Fruit fly (Drosophila melanogaster) whole organism, embryonic: ENCODE data around the gene CG6356.

ENCODE experiments used
- Adf1 ChIP-seq: fragments of 200-800 bp; sonication (Bioruptor generic); IDR thresholded peaks from 2 replicates; pipeline ENCODE4 v1.3.6; 2022; ENCODE audit warnings: missing biosample characterization, missing genetic modification characterization
- Bdp1 ChIP-seq: fragments of 200-800 bp; sonication (Bioruptor generic); optimal IDR thresholded peaks from 3 replicates; lab custom pipeline; 2016; ENCODE audit warnings: missing biosample characterization, missing genetic modification characterization
- Bgb ChIP-seq: fragments of 200-800 bp; sonication (Bioruptor generic); IDR thresholded peaks from 2 replicates; pipeline ENCODE4 v1.3.6; 2022; ENCODE audit warnings: missing biosample characterization, missing genetic modification characterization; ENCODE audit not compliant: partially characterized antibody
- CG11398 ChIP-seq: fragments of 200-800 bp; sonication (Bioruptor generic); optimal IDR thresholded peaks from 2 replicates; lab custom pipeline; 2016; ENCODE audit warnings: missing biosample characterization, missing genetic modification characterization
- CG12942 ChIP-seq: fragments of 200-800 bp; sonication (Bioruptor generic); optimal IDR thresholded peaks from 3 replicates; lab custom pipeline; 2016; ENCODE audit warnings: missing biosample characterization, missing genetic modification characterization
- CG17612 ChIP-seq: fragments of 200-800 bp; sonication (Bioruptor generic); IDR thresholded peaks from 2 replicates; pipeline ENCODE4 v1.3.6; 2022; ENCODE audit warnings: missing biosample characterization, missing genetic modification characterization
- CG1792 ChIP-seq: fragments of 200-800 bp; sonication (Bioruptor generic); optimal IDR thresholded peaks from 2 replicates; lab custom pipeline; 2016; ENCODE audit warnings: missing biosample characterization, missing genetic modification characterization
- CG18262 ChIP-seq: fragments of 200-800 bp; optimal IDR thresholded peaks from 3 replicates; lab custom pipeline; 2019; ENCODE audit warnings: missing biosample characterization, mild to moderate bottlenecking, missing genetic modification characterization, moderate library complexity
- CG30020 ChIP-seq: fragments of 200-800 bp; optimal IDR thresholded peaks from 2 replicates; lab custom pipeline; 2019; ENCODE audit warnings: missing biosample characterization, mild to moderate bottlenecking, missing genetic modification characterization, moderate library complexity
- CG3281 ChIP-seq: fragments of 200-800 bp; sonication (Bioruptor generic); optimal IDR thresholded peaks from 3 replicates; lab custom pipeline; 2017; ENCODE audit warnings: missing biosample characterization, mild to moderate bottlenecking, missing genetic modification characterization
- CG34422 ChIP-seq: fragments of 200-800 bp; sonication (Bioruptor generic); IDR thresholded peaks from 3 replicates; pipeline ENCODE4 v1.3.6; 2022; ENCODE audit warnings: missing biosample characterization, missing genetic modification characterization
- CG4424 ChIP-seq: fragments of 200-800 bp; sonication (Bioruptor generic); optimal IDR thresholded peaks from 3 replicates; lab custom pipeline; 2016; ENCODE audit warnings: missing biosample characterization, missing genetic modification characterization
- CG4617 ChIP-seq: fragments of 200-800 bp; sonication (Bioruptor generic); optimal IDR thresholded peaks from 3 replicates; lab custom pipeline; 2016; ENCODE audit warnings: missing biosample characterization, missing genetic modification characterization, borderline replicate concordance
- CG4854 ChIP-seq: fragments of 200-800 bp; sonication (Bioruptor generic); optimal IDR thresholded peaks from 2 replicates; lab custom pipeline; 2016; ENCODE audit warnings: missing biosample characterization, missing genetic modification characterization, inconsistent platforms
- CG7745 ChIP-seq: fragments of 200-800 bp; sonication (Bioruptor generic); optimal IDR thresholded peaks from 2 replicates; lab custom pipeline; 2018; ENCODE audit warnings: missing biosample characterization, mild to moderate bottlenecking, missing genetic modification characterization, moderate library complexity
- CrebB ChIP-seq: fragments of 200-800 bp; sonication (Bioruptor generic); optimal IDR thresholded peaks from 3 replicates; lab custom pipeline; 2018; ENCODE audit warnings: missing biosample characterization, mild to moderate bottlenecking, missing genetic modification characterization
- Deaf1 ChIP-seq: fragments of 200-800 bp; optimal IDR thresholded peaks from 3 replicates; lab custom pipeline; 2019; ENCODE audit warnings: missing biosample characterization, mild to moderate bottlenecking, missing genetic modification characterization, moderate library complexity
- Dfd ChIP-seq, 2 experiments: fragments of >200 bp; optimal IDR thresholded peaks; 2 replicates each; lab custom pipeline; 2017; ENCODE audit warnings: missing biosample characterization in 2 of 2, missing genetic modification characterization in 2 of 2
- Drgx ChIP-seq: fragments of 200-800 bp; sonication (Bioruptor generic); IDR thresholded peaks from 2 replicates; pipeline ENCODE4 v1.3.6; 2022; ENCODE audit warnings: missing biosample characterization, missing genetic modification characterization
- Eip74EF ChIP-seq, 2 experiments: fragments of 200-800 bp in 1 of 2; fragments of >200 bp in 1 of 2; sonication (Bioruptor generic) in 1 of 2; optimal IDR thresholded peaks; 2 replicates each; lab custom pipeline; 2017 to 2019; ENCODE audit warnings: missing biosample characterization in 2 of 2, missing genetic modification characterization in 2 of 2, mild to moderate bottlenecking in 1 of 2, moderate library complexity in 1 of 2
- Fer1 ChIP-seq: fragments of 200-800 bp; sonication (Bioruptor generic); optimal IDR thresholded peaks from 2 replicates; lab custom pipeline; 2017; ENCODE audit warnings: missing biosample characterization, mild to moderate bottlenecking, missing genetic modification characterization
- MESR4 ChIP-seq: fragments of 200-800 bp; sonication (Bioruptor generic); optimal IDR thresholded peaks from 2 replicates; lab custom pipeline; 2018; ENCODE audit warnings: missing biosample characterization, mild to moderate bottlenecking, missing genetic modification characterization, moderate library complexity
- Rfx ChIP-seq: fragments of 200-800 bp; sonication (Bioruptor generic); IDR thresholded peaks from 2 replicates; pipeline ENCODE4 v1.3.6; 2022; ENCODE audit warnings: missing biosample characterization, missing genetic modification characterization
- Sox100B ChIP-seq: fragments of 200-800 bp; sonication (Bioruptor generic); optimal IDR thresholded peaks from 3 replicates; lab custom pipeline; 2018; ENCODE audit warnings: missing biosample characterization, mild to moderate bottlenecking, missing genetic modification characterization
- Ssrp ChIP-seq: fragments of 200-800 bp; sonication (Bioruptor generic); optimal IDR thresholded peaks from 2 replicates; lab custom pipeline; 2018; ENCODE audit warnings: missing biosample characterization, mild to moderate bottlenecking, missing genetic modification characterization, moderate library complexity
- Trl ChIP-seq, 3 experiments: fragments of >200 bp in 2 of 3; fragments of 200-800 bp in 1 of 3; sonication (Bioruptor generic) in 1 of 3; optimal IDR thresholded peaks; 2 replicates in 1 of 3; 3 replicates in 2 of 3; lab custom pipeline; 2016 to 2017; ENCODE audit warnings: missing biosample characterization in 1 of 3, missing genetic modification characterization in 1 of 3
- Xrp1 ChIP-seq: fragments of 200-800 bp; sonication (Bioruptor generic); IDR thresholded peaks from 2 replicates; pipeline ENCODE4 v1.3.6; 2022; ENCODE audit warnings: missing biosample characterization, missing genetic modification characterization
- bcd ChIP-seq: fragments of 200-800 bp; sonication (Bioruptor generic); optimal IDR thresholded peaks from 2 replicates; lab custom pipeline; 2017; ENCODE audit warnings: missing biosample characterization, mild to moderate bottlenecking, missing genetic modification characterization
- bowl ChIP-seq: fragments of 200-800 bp; sonication (Bioruptor generic); IDR thresholded peaks from 2 replicates; pipeline ENCODE4 v1.3.6; 2022; ENCODE audit warnings: missing biosample characterization, missing genetic modification characterization
- btn ChIP-seq: fragments of 200-800 bp; sonication (Bioruptor generic); optimal IDR thresholded peaks from 2 replicates; lab custom pipeline; 2016; ENCODE audit warnings: missing biosample characterization, missing genetic modification characterization
- dmrt99B ChIP-seq: fragments of 200-800 bp; sonication (Bioruptor generic); optimal IDR thresholded peaks from 2 replicates; lab custom pipeline; 2018; ENCODE audit warnings: missing biosample characterization, mild to moderate bottlenecking, missing genetic modification characterization, moderate library complexity
- dpn ChIP-seq, 2 experiments: fragments of 200-800 bp; sonication (Bioruptor generic); optimal IDR thresholded peaks; 3 replicates each; lab custom pipeline; 2016; ENCODE audit warnings: missing biosample characterization in 2 of 2, missing genetic modification characterization in 2 of 2
- gem ChIP-seq: fragments of 200-800 bp; sonication (Bioruptor generic); optimal IDR thresholded peaks from 2 replicates; lab custom pipeline; 2019; ENCODE audit warnings: missing biosample characterization, mild to moderate bottlenecking, missing genetic modification characterization, moderate library complexity
- grau ChIP-seq: fragments of 200-800 bp; optimal IDR thresholded peaks from 3 replicates; lab custom pipeline; 2019; ENCODE audit warnings: missing biosample characterization, mild to moderate bottlenecking, missing genetic modification characterization, moderate library complexity
- gro ChIP-seq: fragments of 200-800 bp; sonication (Bioruptor generic); optimal IDR thresholded peaks from 2 replicates; lab custom pipeline; 2016; ENCODE audit warnings: missing biosample characterization, missing genetic modification characterization
- jigr1 ChIP-seq: fragments of 200-800 bp; sonication (Bioruptor generic); IDR thresholded peaks from 3 replicates; pipeline ENCODE4 v1.3.6; 2022; ENCODE audit warnings: missing biosample characterization, missing genetic modification characterization
- jumu ChIP-seq: fragments of 200-800 bp; sonication (Bioruptor generic); optimal IDR thresholded peaks from 3 replicates; lab custom pipeline; 2016; ENCODE audit warnings: missing biosample characterization, missing genetic modification characterization
- kni ChIP-seq: fragments of 200-800 bp; sonication (Bioruptor generic); optimal IDR thresholded peaks from 3 replicates; lab custom pipeline; 2017; ENCODE audit warnings: mild to moderate bottlenecking, missing biosample characterization, missing genetic modification reagents, missing genetic modification characterization
- knrl ChIP-seq: fragments of 200-800 bp; sonication (Bioruptor generic); IDR thresholded peaks from 3 replicates; pipeline ENCODE4 v1.3.6; 2022; ENCODE audit warnings: missing biosample characterization, missing genetic modification characterization; ENCODE audit not compliant: partially characterized antibody
- lola ChIP-seq, 3 experiments: fragments of >200 bp in 2 of 3; fragments of 200-800 bp in 1 of 3; sonication (Bioruptor generic) in 1 of 3; optimal IDR thresholded peaks; 2 replicates each; lab custom pipeline; 2017 to 2019; ENCODE audit warnings: missing biosample characterization in 3 of 3, missing genetic modification characterization in 3 of 3, mild to moderate bottlenecking in 1 of 3, moderate library complexity in 1 of 3
- luna ChIP-seq: fragments of 200-800 bp; sonication (Bioruptor generic); optimal IDR thresholded peaks from 2 replicates; lab custom pipeline; 2016; ENCODE audit warnings: missing biosample characterization, missing genetic modification characterization
- pfk ChIP-seq: fragments of 200-800 bp; sonication (Bioruptor generic); optimal IDR thresholded peaks from 2 replicates; lab custom pipeline; 2018; ENCODE audit warnings: missing biosample characterization, mild to moderate bottlenecking, missing genetic modification characterization, moderate library complexity
- row ChIP-seq: fragments of 200-800 bp; sonication (Bioruptor generic); IDR thresholded peaks from 3 replicates; pipeline ENCODE4 v1.3.6; 2022; ENCODE audit warnings: missing biosample characterization, missing genetic modification characterization
- sc ChIP-seq, 3 experiments: fragments of >200 bp in 2 of 3; fragments of 200-800 bp in 1 of 3; sonication (Bioruptor generic) in 1 of 3; optimal IDR thresholded peaks; 2 replicates in 2 of 3; 3 replicates in 1 of 3; lab custom pipeline; 2017; ENCODE audit warnings: mild to moderate bottlenecking in 1 of 3, missing biosample characterization in 1 of 3, missing genetic modification characterization in 1 of 3, missing genetic modification reagents in 1 of 3
- sens ChIP-seq: fragments of 200-800 bp; sonication (Bioruptor generic); peaks from one replicate; lab custom pipeline; 2016; ENCODE audit warnings: missing biosample characterization, missing genetic modification characterization
- trem ChIP-seq: fragments of 200-800 bp; optimal IDR thresholded peaks from 3 replicates; lab custom pipeline; 2019; ENCODE audit warnings: missing biosample characterization, mild to moderate bottlenecking, missing genetic modification characterization, moderate library complexity
- vvl ChIP-seq: fragments of 200-800 bp; sonication (Bioruptor generic); IDR thresholded peaks from 2 replicates; pipeline ENCODE4 v1.3.6; 2022; ENCODE audit warnings: missing biosample characterization, missing genetic modification characterization
- zf30C ChIP-seq: fragments of 200-800 bp; sonication (Bioruptor generic); optimal IDR thresholded peaks from 3 replicates; lab custom pipeline; 2018; ENCODE audit warnings: missing biosample characterization, mild to moderate bottlenecking, missing genetic modification characterization

CG6356 gene

DNA sequence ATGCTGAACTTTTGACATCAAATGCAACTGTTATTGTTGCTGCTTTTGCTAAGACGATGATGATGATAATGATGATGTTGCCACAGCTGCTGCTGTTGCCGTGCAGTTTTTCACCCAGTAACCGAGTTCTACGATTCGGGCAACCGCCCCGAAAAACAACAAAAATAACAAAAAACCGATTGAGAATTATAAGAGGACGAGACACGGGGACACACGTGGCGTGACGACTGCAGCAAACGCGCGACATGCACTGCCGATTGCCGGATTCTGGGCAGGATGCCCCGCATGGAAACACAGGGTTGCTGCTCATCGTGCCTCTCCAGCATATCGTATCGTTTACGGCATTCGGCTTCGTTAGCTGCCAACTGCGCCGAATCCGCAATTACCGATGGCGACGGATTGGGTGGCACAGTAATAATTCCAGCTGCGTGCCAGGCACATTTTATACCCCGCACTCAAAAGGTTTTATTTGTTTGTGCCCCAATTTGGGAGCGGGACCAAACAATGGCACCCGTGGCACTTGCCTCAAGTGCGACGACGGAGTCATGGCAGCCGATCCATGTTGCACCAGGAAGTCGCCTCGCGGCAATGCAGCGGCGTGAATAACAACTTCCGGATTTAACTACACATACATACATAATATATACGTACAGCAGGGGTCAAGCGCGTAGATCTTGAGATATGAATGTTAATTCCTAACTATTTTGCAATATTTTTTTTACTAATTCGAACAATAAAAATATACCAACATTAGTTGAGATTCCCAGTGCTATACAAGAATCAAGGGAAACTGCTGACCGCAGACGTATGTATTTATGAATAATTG, 20.0 kb upstream of the CG6356 start (continued):
- no peak for TF ChIP-seq lola (GFP tag; optimal IDR thresholded peaks at IDR 0.05; lab: Kevin White, UChicago)
- no peak for TF ChIP-seq CG12942 (GFP tag; lab: Kevin White, UChicago)
- peak; percentile 13 for TF ChIP-seq grau
- TF ChIP-seq MESR4 = no peak
- TF ChIP-seq Sox100B (GFP tag; lab: Kevin White, UChicago) = no peak
- TF ChIP-seq luna (GFP tag; lab: Kevin White, UChicago) = no peak
- peak; percentile 22; the same call in 1 of the 2 replicates for TF ChIP-seq Xrp1 (GFP tag; lab: Robert Waterston, UW)
- TF ChIP-seq row = peak; percentile 58; the same call in 2 of the 3 replicates
- no peak for TF ChIP-seq CG11398 (GFP tag; lab: Kevin White, UChicago)
- TF ChIP-seq CrebB (tag; lab: Kevin White, UChicago) = no peak
- TF ChIP-seq Ssrp (tag; lab: Kevin White, UChicago) = no peak
- no peak for TF ChIP-seq zf30C (GFP tag; lab: Kevin White, UChicago)
- peak; percentile 7 for TF ChIP-seq Fer1 (GFP tag; lab: Kevin White, UChicago)
- no peak for TF ChIP-seq Dfd (GFP tag; optimal IDR thresholded peaks at IDR 0.05; lab: Kevin White, UChicago)
- no peak for TF ChIP-seq bowl (GFP tag; lab: Robert Waterston, UW)
- TF ChIP-seq btn (GFP tag; lab: Kevin White, UChicago) = no peak
- peak; percentile 2 for TF ChIP-seq kni (GFP tag; lab: Kevin White, UChicago)
- peak; percentile 92 for TF ChIP-seq Deaf1 (tag; lab: Kevin White, UChicago)
- no peak for TF ChIP-seq CG4424 (GFP tag; lab: Kevin White, UChicago)
- no peak for TF ChIP-seq CG4854 (GFP tag; lab: Kevin White, UChicago)
- TF ChIP-seq CG3281 (GFP tag; lab: Kevin White, UChicago) = no peak
- TF ChIP-seq gem (tag; lab: Kevin White, UChicago) = peak; percentile 25
- peak; percentile 87 for TF ChIP-seq sens
- no peak for TF ChIP-seq CG7745 (tag; lab: Kevin White, UChicago)
- TF ChIP-seq CG30020 = no peak
- 0 out of 2 replicates have a peak, but pooled peaks have one; percentile 9 for TF ChIP-seq vvl (GFP tag; lab: Robert Waterston, UW)
- TF ChIP-seq jumu (GFP tag; lab: Kevin White, UChicago) = no peak
- peak; percentile 58 for TF ChIP-seq Bdp1 (GFP tag; lab: Kevin White, UChicago)
- peak; percentile 17; the same call in 1 of the 2 replicates for TF ChIP-seq Drgx (GFP tag; lab: Robert Waterston, UW)
- TF ChIP-seq knrl = no peak
- no peak for TF ChIP-seq dpn (GFP tag; optimal IDR thresholded peaks at IDR 0.05; lab: Kevin White, UChicago)
- peak in 1 of 2 experiments; percentile 17 for TF ChIP-seq Eip74EF (GFP tag; optimal IDR thresholded peaks at IDR 0.05; lab: Kevin White, UChicago)
- TF ChIP-seq jigr1 (GFP tag; lab: Robert Waterston, UW) = no peak
- TF ChIP-seq dmrt99B (tag; lab: Kevin White, UChicago) = peak; percentile 14
- TF ChIP-seq sc (optimal IDR thresholded peaks at IDR 0.05; lab: Kevin White, UChicago) = no peak
- no peak for TF ChIP-seq sc (GFP tag; optimal IDR thresholded peaks at IDR 0.05; lab: Kevin White, UChicago)
- no peak for TF ChIP-seq pfk
- no peak for TF ChIP-seq trem (tag; lab: Kevin White, UChicago)
- TF ChIP-seq bcd (GFP tag; lab: Kevin White, UChicago) = peak; percentile 14
- TF ChIP-seq CG34422 = no peak
- peak; percentile 22 for TF ChIP-seq CG18262 (tag; lab: Kevin White, UChicago)
- no peak for TF ChIP-seq Adf1 (GFP tag; lab: Robert Waterston, UW)
- TF ChIP-seq CG1792 (GFP tag; lab: Kevin White, UChicago) = no peak
- TF ChIP-seq gro (GFP tag; lab: Kevin White, UChicago) = no peak
- TF ChIP-seq CG4617 (GFP tag; lab: Kevin White, UChicago) = no peak
- no peak for TF ChIP-seq CG17612 (GFP tag; lab: Robert Waterston, UW)
- no peak for TF ChIP-seq Trl (optimal IDR thresholded peaks at IDR 0.05; lab: Kevin White, UChicago)
- TF ChIP-seq Trl (GFP tag; optimal IDR thresholded peaks at IDR 0.05; lab: Kevin White, UChicago) = no peak
- 0 out of 2 replicates have a peak, but pooled peaks have one; percentile 8 for TF ChIP-seq Rfx
- peak; percentile 17; the same call in 1 of the 2 replicates for TF ChIP-seq Bgb (GFP tag; lab: Robert Waterston, UW)
